Worm (Caenorhabditis elegans): Measurements from ENCODE around the gene srh-182.

The srh-182 gene

DNA sequence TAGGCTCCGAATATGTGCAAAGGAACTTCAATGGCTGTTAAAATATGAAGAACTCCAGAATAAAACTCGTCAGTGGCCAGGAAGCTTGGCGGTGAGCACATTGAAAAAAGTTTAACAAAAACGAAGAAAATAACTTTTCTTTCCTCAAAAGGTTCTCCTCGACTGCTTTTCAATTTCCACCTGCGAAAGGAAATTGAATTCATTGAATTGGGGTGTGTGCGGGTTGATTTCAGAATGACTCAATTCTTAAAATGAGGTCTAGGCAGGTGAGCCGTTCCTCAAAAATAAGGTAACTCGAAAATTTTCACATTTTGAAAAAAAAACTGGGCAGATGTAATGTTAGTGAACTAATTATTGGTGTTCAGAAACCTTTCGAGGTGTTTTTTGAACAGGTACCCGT is at the start of gene srh-182:
srh-182 (minus strand) TSS at position 101 of the 400 bp plus-strand sequence.
- TF ChIP-seq F39B2.1 (GFP tag; IDR thresholded peaks at IDR 0.05) (no peak), nhr-179 (tag; optimal IDR thresholded peaks at IDR 0.05) (no peak), madf-3 (GFP tag; IDR thresholded peaks at IDR 0.05) (no peak), egl-18 (GFP tag; IDR thresholded peaks at IDR 0.05) (no peak)

DNA sequence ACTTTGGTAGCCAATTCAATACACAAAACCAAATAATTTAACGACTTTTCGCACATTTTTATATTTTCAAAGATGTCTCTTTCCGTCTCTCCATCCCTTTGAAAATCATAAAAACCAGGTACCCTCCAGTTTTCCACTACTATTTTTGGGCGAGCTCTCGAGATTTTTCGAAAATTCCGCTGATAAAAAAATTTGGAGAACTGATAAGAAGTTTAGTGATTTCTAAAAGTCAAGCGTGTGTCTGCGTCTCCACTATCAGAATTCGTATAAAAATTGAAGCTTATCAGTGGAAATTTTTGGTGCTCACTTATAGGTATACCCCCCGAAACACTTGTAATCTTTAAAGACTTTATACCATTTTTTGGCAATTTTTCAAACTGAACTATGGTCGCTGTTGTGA is 43.2 kb upstream of the srh-182 start, which contains the start of gene hmit-1.1:
hmit-1.1 (plus strand) TSS at position 294 of the 400 bp plus-strand sequence.
- peak; percentile 68 for TF ChIP-seq nhr-80 (tag; optimal IDR thresholded peaks at IDR 0.05)
- TF ChIP-seq nfyb-1 (GFP tag; IDR thresholded peaks at IDR 0.05), result peak; percentile 52; the same call in 1 of the 2 replicates
- TF ChIP-seq hmg-1.2 (GFP tag; IDR thresholded peaks at IDR 0.05), result no peak

DNA sequence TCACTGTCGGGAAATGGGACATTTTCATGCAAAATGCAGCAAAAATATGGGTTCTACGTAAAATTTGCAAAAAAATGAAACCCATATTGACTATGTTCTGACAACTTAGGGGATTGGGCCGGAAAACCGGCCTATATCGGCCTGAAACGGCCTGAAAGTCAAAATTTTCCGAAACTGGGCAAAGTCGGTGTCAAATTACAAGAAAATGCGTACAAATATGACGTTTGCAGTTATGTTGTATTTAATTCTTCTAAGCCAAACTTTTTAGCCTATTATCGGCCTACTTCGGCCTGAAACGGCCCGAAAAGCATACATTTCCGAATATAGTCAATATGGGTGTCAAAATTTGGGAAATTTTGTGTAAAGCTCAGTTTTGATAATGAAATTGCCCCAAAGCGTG is 38.5 kb upstream of the srh-182 start:
- no peak for TF ChIP-seq gei-17 (GFP tag; optimal IDR thresholded peaks at IDR 0.05)
- TF ChIP-seq mel-28 (tag; optimal IDR thresholded peaks at IDR 0.05; ENCODE audit: borderline replicate concordance), result no peak
- TF ChIP-seq lsy-27 (tag; optimal IDR thresholded peaks at IDR 0.05; ENCODE audit: borderline replicate concordance, insufficient read depth), result no peak
- TF ChIP-seq xnd-1 (tag; optimal IDR thresholded peaks at IDR 0.05), result no peak
- TF ChIP-seq nfyb-1 (GFP tag; IDR thresholded peaks at IDR 0.05), result no peak
- no peak for TF ChIP-seq lag-1 (GFP tag; IDR thresholded peaks at IDR 0.05)
- no peak for TF ChIP-seq hlh-26 (GFP tag; conservative IDR thresholded peaks at IDR 0.05)
- no peak for TF ChIP-seq zfh-2 (GFP tag; conservative IDR thresholded peaks at IDR 0.05)
- TF ChIP-seq snpc-1.1 (tag; optimal IDR thresholded peaks at IDR 0.05; ENCODE audit: insufficient read depth), result no peak
- no peak for TF ChIP-seq dpl-1 (GFP tag; optimal IDR thresholded peaks at IDR 0.05)

DNA sequence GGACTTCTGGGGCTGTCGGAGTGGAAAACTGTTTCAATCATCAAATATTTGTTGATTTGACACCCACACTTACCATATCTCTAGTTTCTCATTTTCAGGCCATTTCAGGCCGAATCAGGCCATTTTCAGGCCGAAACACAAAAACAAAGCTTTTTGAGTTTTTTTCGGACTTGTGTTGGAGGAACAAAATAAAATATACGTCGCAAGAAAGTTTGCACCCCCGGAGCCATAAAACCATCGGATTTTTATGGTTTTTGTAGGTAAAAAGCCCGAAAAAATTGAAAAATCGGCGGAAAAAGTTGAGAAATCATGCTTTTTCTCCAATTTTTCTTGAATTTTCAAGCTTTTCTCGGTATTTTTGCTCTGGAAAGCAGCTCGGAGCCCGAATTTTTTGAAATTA is 35.2 kb upstream of the srh-182 start, which contains the start of gene Y51A2D.1:
Y51A2D.1 (plus strand) TSS at position 301 of the 400 bp plus-strand sequence.
- TF ChIP-seq egrh-3 (GFP tag; IDR thresholded peaks at IDR 0.05) (no peak), F37B4.10 (GFP tag; IDR thresholded peaks at IDR 0.05) (no peak), somi-1 (GFP tag; optimal IDR thresholded peaks at IDR 0.05) (no peak)

DNA sequence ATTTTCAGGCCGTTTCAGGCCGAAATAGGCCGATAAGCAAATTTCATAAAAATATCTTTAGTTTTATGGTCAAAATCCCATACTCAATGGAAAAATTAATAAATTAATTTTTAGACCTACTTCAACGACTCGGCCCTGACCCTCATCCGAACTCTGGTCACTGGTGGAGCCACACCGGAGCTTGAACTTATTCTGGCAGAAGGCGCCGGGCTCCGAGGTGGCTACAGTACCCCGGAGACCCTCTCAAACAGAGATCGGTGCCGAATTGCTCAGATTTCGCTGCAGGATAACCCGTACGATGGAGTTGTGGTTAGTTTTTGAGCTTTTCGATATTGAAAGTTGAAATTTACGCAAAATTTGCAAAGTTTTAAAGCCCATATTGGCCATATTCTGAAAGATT is 33.5 kb upstream of the srh-182 start:
- TF ChIP-seq Y53F4B.3 (GFP tag; IDR thresholded peaks at IDR 0.05), result no peak
- TF ChIP-seq zfh-2 (GFP tag; conservative IDR thresholded peaks at IDR 0.05), result peak; percentile 54
- no peak for TF ChIP-seq F52B5.7 (tag; optimal IDR thresholded peaks at IDR 0.05)
- no peak for TF ChIP-seq madf-10 (tag; optimal IDR thresholded peaks at IDR 0.05)

DNA sequence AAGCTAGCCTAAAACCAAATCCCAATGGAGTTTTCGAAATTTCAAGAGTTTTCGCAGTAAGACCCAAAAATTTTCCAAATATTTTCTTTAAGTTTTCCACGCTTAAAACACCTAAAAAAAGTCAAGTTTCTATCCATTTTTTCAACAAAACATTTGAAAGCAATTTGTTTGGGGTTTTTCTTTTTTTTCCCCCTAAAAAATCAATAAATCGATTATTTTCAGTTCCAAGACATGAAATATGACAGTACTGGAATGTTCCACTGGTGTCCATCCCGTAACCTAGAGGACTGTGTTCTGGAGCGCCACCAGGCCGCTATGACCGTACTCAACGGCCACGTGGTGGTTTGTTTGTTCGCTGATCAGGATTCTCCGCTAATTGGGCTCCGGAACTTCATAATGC is 31.3 kb upstream of the srh-182 start:
- TF ChIP-seq ztf-6 (GFP tag; IDR thresholded peaks at IDR 0.05), result no peak
- TF ChIP-seq snpc-1.1 (tag; optimal IDR thresholded peaks at IDR 0.05; ENCODE audit: insufficient read depth), result no peak
- no peak for TF ChIP-seq xnd-1 (tag; optimal IDR thresholded peaks at IDR 0.05)
- no peak for TF ChIP-seq gei-17 (GFP tag; optimal IDR thresholded peaks at IDR 0.05)
- TF ChIP-seq Y56A3A.18 (GFP tag; IDR thresholded peaks at IDR 0.05), result no peak
- TF ChIP-seq him-1 (tag; optimal IDR thresholded peaks at IDR 0.05), result no peak
- no peak for TF ChIP-seq zfh-2 (GFP tag; conservative IDR thresholded peaks at IDR 0.05)
- no peak for TF ChIP-seq F22D6.2 (tag; optimal IDR thresholded peaks at IDR 0.05)
- TF ChIP-seq F37B4.10 (GFP tag; IDR thresholded peaks at IDR 0.05), result no peak
- TF ChIP-seq mes-4 (tag; optimal IDR thresholded peaks at IDR 0.05), result no peak

DNA sequence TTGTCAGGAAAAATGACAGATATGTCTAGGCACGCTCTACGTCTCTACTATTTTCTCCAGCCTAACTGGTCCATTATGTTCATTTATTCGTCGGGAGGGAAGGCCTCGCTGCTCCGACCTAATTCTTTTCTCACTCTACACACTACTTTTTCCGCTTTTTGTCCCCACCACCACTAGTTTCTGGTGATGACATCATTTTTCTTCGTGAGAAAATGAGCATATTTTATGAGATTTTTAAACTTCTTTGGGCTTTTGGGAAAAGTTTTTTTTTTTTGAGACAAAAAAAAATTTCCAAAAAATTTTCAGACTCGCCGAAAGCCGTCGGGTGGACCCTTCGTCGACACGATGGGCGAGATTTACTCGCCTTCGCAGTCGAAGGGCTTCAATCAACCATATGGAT is 18.6 kb upstream of the srh-182 start, which contains the start of gene slo-1:
slo-1 (plus strand) TSS at position 301 of the 400 bp plus-strand sequence.
- no peak for TF ChIP-seq athp-1 (tag; optimal IDR thresholded peaks at IDR 0.05)
